Fruit fly (Drosophila melanogaster): Measurements from ENCODE around the gene wupA.

Gene wupA

DNA sequence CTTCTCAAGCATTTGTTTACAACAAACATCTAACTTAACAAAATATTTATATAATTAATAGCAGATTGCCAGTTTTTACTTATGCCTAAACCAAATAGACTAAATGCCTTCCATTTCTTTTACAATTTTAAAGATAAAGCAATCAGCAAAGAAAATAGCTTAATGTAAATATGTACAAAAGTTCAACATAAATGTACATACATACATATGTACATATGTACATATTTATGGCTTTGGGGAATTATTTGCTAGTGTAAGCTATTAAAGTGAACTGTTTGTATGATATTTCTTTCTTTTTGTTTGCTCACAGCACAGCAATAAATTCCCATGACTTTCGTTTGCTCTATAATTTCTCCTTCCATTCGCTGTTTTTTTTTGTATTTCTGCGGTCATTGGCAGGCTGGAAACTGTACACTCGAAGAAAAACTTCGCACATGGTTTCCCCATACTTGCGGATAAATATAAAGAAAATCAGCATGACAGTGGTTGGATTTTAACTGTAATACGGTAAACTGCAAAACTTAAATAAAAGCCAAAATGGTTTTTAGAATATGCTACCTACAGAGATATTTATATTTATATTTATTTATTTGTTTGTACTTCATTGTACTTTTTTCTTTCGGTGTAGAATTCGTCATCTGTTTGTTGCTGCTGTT is 24.3 kb upstream of the wupA start (continued):
- no peak for TF ChIP-seq CG12219 (GFP tag; optimal IDR thresholded peaks at IDR 0.05)
- TF ChIP-seq Dad (GFP tag; optimal IDR thresholded peaks at IDR 0.05) = no peak
- peak; percentile 31 for TF ChIP-seq CG30403 (GFP tag; optimal IDR thresholded peaks at IDR 0.05)
- TF ChIP-seq scrt (GFP tag; optimal IDR thresholded peaks at IDR 0.05) = peak; percentile 4
- TF ChIP-seq Ptx1 (GFP tag; IDR thresholded peaks at IDR 0.05) = peak; percentile 28; the same call in 1 of the 2 replicates
- peak; percentile 10 to 15 for TF ChIP-seq chif (GFP tag; optimal IDR thresholded peaks at IDR 0.05)
- TF ChIP-seq ase (GFP tag; IDR thresholded peaks at IDR 0.05) = no peak
- TF ChIP-seq Xrp1 (GFP tag; IDR thresholded peaks at IDR 0.05) = peak; percentile 42
- peak in 1 of 2 experiments; percentile 48 for TF ChIP-seq eve (GFP tag; optimal IDR thresholded peaks at IDR 0.05)
- peak; percentile 32 for TF ChIP-seq phol (tag; optimal IDR thresholded peaks at IDR 0.05)
- peak; percentile 26 for TF ChIP-seq CG14710 (tag; optimal IDR thresholded peaks at IDR 0.05)
- TF ChIP-seq CG17361 (GFP tag; IDR thresholded peaks at IDR 0.05) = peak; percentile 50; the same call in 2 of the 3 replicates
- no peak for TF ChIP-seq stwl (tag; optimal IDR thresholded peaks at IDR 0.05)
- no peak for TF ChIP-seq vnd (GFP tag; IDR thresholded peaks at IDR 0.05; ENCODE audit: partially characterized antibody)
- no peak for TF ChIP-seq hb (GFP tag; IDR thresholded peaks at IDR 0.05; ENCODE audit: partially characterized antibody)
- TF ChIP-seq CG12104 (GFP tag; optimal IDR thresholded peaks at IDR 0.05) = no peak
- no peak for TF ChIP-seq CG18011 (GFP tag; optimal IDR thresholded peaks at IDR 0.05)
- peak; percentile 13 for TF ChIP-seq CG18262 (tag; optimal IDR thresholded peaks at IDR 0.05)
- TF ChIP-seq HLH54F (GFP tag; optimal IDR thresholded peaks at IDR 0.05) = peak; percentile 7
- peak; percentile 33 for TF ChIP-seq CG13424 (tag; optimal IDR thresholded peaks at IDR 0.05)
- no peak for TF ChIP-seq CG5245 (GFP tag; optimal IDR thresholded peaks at IDR 0.05)
- peak; percentile 11 for TF ChIP-seq CG3281 (GFP tag; optimal IDR thresholded peaks at IDR 0.05)
- no peak for TF ChIP-seq CG4730 (GFP tag; IDR thresholded peaks at IDR 0.05)
- no peak for TF ChIP-seq h (optimal IDR thresholded peaks at IDR 0.05)
- TF ChIP-seq Ets65A (GFP tag) = peak; percentile 95
- no peak for TF ChIP-seq CG16815 (GFP tag; optimal IDR thresholded peaks at IDR 0.05)
- no peak for TF ChIP-seq lov (optimal IDR thresholded peaks at IDR 0.05)
- no peak for TF ChIP-seq lov (GFP tag; IDR thresholded peaks at IDR 0.05)
- TF ChIP-seq CG30431 (GFP tag; optimal IDR thresholded peaks at IDR 0.05) = no peak
- no peak for TF ChIP-seq sens-2 (GFP tag; IDR thresholded peaks at IDR 0.05)
- peak; percentile 23 for TF ChIP-seq tio (GFP tag; optimal IDR thresholded peaks at IDR 0.05)
- TF ChIP-seq Xbp1 (GFP tag; optimal IDR thresholded peaks at IDR 0.05) = peak; percentile 12
- TF ChIP-seq sens (GFP tag) = peak; percentile 77
- 0 out of 3 replicates have a peak, but pooled peaks have one; percentile 8 for TF ChIP-seq gce (GFP tag; IDR thresholded peaks at IDR 0.05)
- peak; percentile 21 for TF ChIP-seq CG1602 (GFP tag; optimal IDR thresholded peaks at IDR 0.05)
- TF ChIP-seq CG11723 (GFP tag; optimal IDR thresholded peaks at IDR 0.05) = no peak
- no peak for TF ChIP-seq Drgx (GFP tag; IDR thresholded peaks at IDR 0.05)
- TF ChIP-seq CG7928 (GFP tag; optimal IDR thresholded peaks at IDR 0.05) = no peak
- TF ChIP-seq CG2120 (GFP tag; optimal IDR thresholded peaks at IDR 0.05) = peak; percentile 39
- peak in 1 of 2 experiments; percentile 22 for TF ChIP-seq bsh (GFP tag; optimal IDR thresholded peaks at IDR 0.05)
- TF ChIP-seq HLH3B (GFP tag; IDR thresholded peaks at IDR 0.05) = 0 out of 2 replicates have a peak, but pooled peaks have one; percentile 30
- TF ChIP-seq emc (GFP tag; optimal IDR thresholded peaks at IDR 0.05) = no peak
- peak; percentile 12 for TF ChIP-seq CG9817 (tag; optimal IDR thresholded peaks at IDR 0.05)
- TF ChIP-seq CoRest (tag; optimal IDR thresholded peaks at IDR 0.05) = peak; percentile 14
- peak; percentile 10; the same call in 1 of the 4 replicates for TF ChIP-seq Gug (GFP tag; IDR thresholded peaks at IDR 0.05)
- no peak for TF ChIP-seq Hey (tag; optimal IDR thresholded peaks at IDR 0.05)
- peak; percentile 20 for TF ChIP-seq CG15601 (tag; optimal IDR thresholded peaks at IDR 0.05)
- TF ChIP-seq luna (GFP tag; optimal IDR thresholded peaks at IDR 0.05) = no peak
- peak; percentile 0 for TF ChIP-seq ind (GFP tag; optimal IDR thresholded peaks at IDR 0.05)
- TF ChIP-seq BtbVII (GFP tag; optimal IDR thresholded peaks at IDR 0.05) = no peak
- peak; percentile 33 for TF ChIP-seq Rfx (GFP tag; IDR thresholded peaks at IDR 0.05)
